Worm (Caenorhabditis elegans): ENCODE results near the gene srt-31.

Gene srt-31

ce11 chrV:472589-472988 lies at the start of gene srt-31:
Gene srt-31 (plus strand): TSS chrV:472889.
- TF ChIP-seq dao-5 (tag; optimal IDR thresholded peaks at IDR 0.05): no peak
- TF ChIP-seq him-1 (tag; optimal IDR thresholded peaks at IDR 0.05): no peak
- TF ChIP-seq W03F9.2 (tag; optimal IDR thresholded peaks at IDR 0.05): no peak

- TF ChIP-seq W03F9.2 (tag; optimal IDR thresholded peaks at IDR 0.05) (no peak), him-1 (tag; optimal IDR thresholded peaks at IDR 0.05) (no peak)
These were observed 48.5 kb upstream of the srt-31 start, which contains the start of gene B0554.5 for ce11 chrV:424140-424539. Gene B0554.5 (plus strand): TSS chrV:424440.

- TF ChIP-seq dao-5 (tag; optimal IDR thresholded peaks at IDR 0.05) (no peak), W03F9.2 (tag; optimal IDR thresholded peaks at IDR 0.05) (no peak), him-1 (tag; optimal IDR thresholded peaks at IDR 0.05) (no peak)
These were observed 43.8 kb upstream of the srt-31 start, which contains the start of gene B0554.4 for ce11 chrV:428844-429243. Gene B0554.4 (plus strand): TSS chrV:429144.

ce11 chrV:432991-433390 lies 39.7 kb upstream of the srt-31 start:
- TF ChIP-seq him-1 (tag; optimal IDR thresholded peaks at IDR 0.05) (no peak), dao-5 (tag; optimal IDR thresholded peaks at IDR 0.05) (no peak), W03F9.2 (tag; optimal IDR thresholded peaks at IDR 0.05) (no peak)

- no peak for TF ChIP-seq him-1 (tag; optimal IDR thresholded peaks at IDR 0.05)
- TF ChIP-seq dao-5 (tag; optimal IDR thresholded peaks at IDR 0.05): no peak
- no peak for TF ChIP-seq W03F9.2 (tag; optimal IDR thresholded peaks at IDR 0.05)
These were observed 38.8 kb upstream of the srt-31 start, which contains the start of gene B0554.2 for ce11 chrV:433898-434297. Gene B0554.2 (plus strand): TSS chrV:434198.

ce11 chrV:438094-438493 lies 34.6 kb upstream of the srt-31 start, which contains the start of gene B0554.1:
Gene B0554.1 (plus strand): TSS chrV:438394.
- TF ChIP-seq W03F9.2 (tag; optimal IDR thresholded peaks at IDR 0.05) (no peak), dao-5 (tag; optimal IDR thresholded peaks at IDR 0.05) (no peak), him-1 (tag; optimal IDR thresholded peaks at IDR 0.05) (no peak)

- TF ChIP-seq W03F9.2 (tag; optimal IDR thresholded peaks at IDR 0.05) (no peak), dao-5 (tag; optimal IDR thresholded peaks at IDR 0.05) (no peak), him-1 (tag; optimal IDR thresholded peaks at IDR 0.05) (no peak)
These were observed 33.4 kb upstream of the srt-31 start for ce11 chrV:439183-439749.

ce11 chrV:440923-441322 lies 31.8 kb upstream of the srt-31 start, which contains the start of gene B0554.7:
Gene B0554.7 (minus strand): TSS chrV:441023.
- no peak for TF ChIP-seq W03F9.2 (tag; optimal IDR thresholded peaks at IDR 0.05)

ce11 chrV:443193-443592 lies 29.5 kb upstream of the srt-31 start, which contains the start of gene srh-33:
Gene srh-33 (minus strand): TSS chrV:443293.
- TF ChIP-seq W03F9.2 (tag; optimal IDR thresholded peaks at IDR 0.05) (no peak), dao-5 (tag; optimal IDR thresholded peaks at IDR 0.05) (no peak), him-1 (tag; optimal IDR thresholded peaks at IDR 0.05) (no peak)

ce11 chrV:446574-446973 lies 26.1 kb upstream of the srt-31 start, which contains the start of gene srh-34:
Gene srh-34 (minus strand): TSS chrV:446674.
- no peak for TF ChIP-seq W03F9.2 (tag; optimal IDR thresholded peaks at IDR 0.05)
- TF ChIP-seq him-1 (tag; optimal IDR thresholded peaks at IDR 0.05): no peak
- no peak for TF ChIP-seq dao-5 (tag; optimal IDR thresholded peaks at IDR 0.05)

ce11 chrV:446988-447387 lies 25.7 kb upstream of the srt-31 start:
- TF ChIP-seq him-1 (tag; optimal IDR thresholded peaks at IDR 0.05) (no peak), W03F9.2 (tag; optimal IDR thresholded peaks at IDR 0.05) (no peak), dao-5 (tag; optimal IDR thresholded peaks at IDR 0.05) (no peak)

- no peak for TF ChIP-seq W03F9.2 (tag; optimal IDR thresholded peaks at IDR 0.05)
- TF ChIP-seq him-1 (tag; optimal IDR thresholded peaks at IDR 0.05): no peak
- TF ChIP-seq dao-5 (tag; optimal IDR thresholded peaks at IDR 0.05): no peak
These were observed 23.6 kb upstream of the srt-31 start, which contains the start of gene srh-35 for ce11 chrV:449130-449529. Gene srh-35 (minus strand): TSS chrV:449230.

ce11 chrV:449685-450084 lies 23.0 kb upstream of the srt-31 start, which contains the start of gene M02H5.8:
Gene M02H5.8 (plus strand): TSS chrV:449981.
- TF ChIP-seq dao-5 (tag; optimal IDR thresholded peaks at IDR 0.05): no peak
- no peak for TF ChIP-seq W03F9.2 (tag; optimal IDR thresholded peaks at IDR 0.05)
- no peak for TF ChIP-seq him-1 (tag; optimal IDR thresholded peaks at IDR 0.05)

ce11 chrV:450757-451501 lies 21.8 kb upstream of the srt-31 start, which contains the start of gene nhr-123:
Gene nhr-123 (plus strand): TSS chrV:451451.
- no peak for TF ChIP-seq dao-5 (tag; optimal IDR thresholded peaks at IDR 0.05)
- no peak for TF ChIP-seq W03F9.2 (tag; optimal IDR thresholded peaks at IDR 0.05)
- TF ChIP-seq him-1 (tag; optimal IDR thresholded peaks at IDR 0.05): no peak

Measured in whole organism, L4/young adult.